Worm (Caenorhabditis elegans) whole organism, mixed stage, embryonic: ENCODE data around the gene egl-2.

ENCODE experiments used
- M03D4.4 ChIP-seq: sonication (generic microtip); optimal IDR thresholded peaks from 2 replicates; lab custom pipeline; 2017; ENCODE audit warnings: mild to moderate bottlenecking, missing genetic modification characterization, missing compliant biosample characterization
- hlh-1 ChIP-seq: fragments of 150-350 bp; optimal IDR thresholded peaks from 2 replicates; lab custom pipeline; 2014; ENCODE audit warnings: missing biosample characterization, missing genetic modification reagents, missing genetic modification characterization
- mab-5 ChIP-seq: fragments of 150-350 bp; optimal IDR thresholded peaks from 2 replicates; lab custom pipeline; 2014; ENCODE audit warnings: missing biosample characterization, missing genetic modification characterization
- nhr-237 ChIP-seq: fragments of 150-350 bp; optimal IDR thresholded peaks from 2 replicates; lab custom pipeline; 2014; ENCODE audit warnings: missing biosample characterization, missing genetic modification characterization
- ztf-11 ChIP-seq: fragments of 150-350 bp; optimal IDR thresholded peaks from 2 replicates; lab custom pipeline; 2014; ENCODE audit warnings: missing biosample characterization, missing genetic modification characterization

DNA sequence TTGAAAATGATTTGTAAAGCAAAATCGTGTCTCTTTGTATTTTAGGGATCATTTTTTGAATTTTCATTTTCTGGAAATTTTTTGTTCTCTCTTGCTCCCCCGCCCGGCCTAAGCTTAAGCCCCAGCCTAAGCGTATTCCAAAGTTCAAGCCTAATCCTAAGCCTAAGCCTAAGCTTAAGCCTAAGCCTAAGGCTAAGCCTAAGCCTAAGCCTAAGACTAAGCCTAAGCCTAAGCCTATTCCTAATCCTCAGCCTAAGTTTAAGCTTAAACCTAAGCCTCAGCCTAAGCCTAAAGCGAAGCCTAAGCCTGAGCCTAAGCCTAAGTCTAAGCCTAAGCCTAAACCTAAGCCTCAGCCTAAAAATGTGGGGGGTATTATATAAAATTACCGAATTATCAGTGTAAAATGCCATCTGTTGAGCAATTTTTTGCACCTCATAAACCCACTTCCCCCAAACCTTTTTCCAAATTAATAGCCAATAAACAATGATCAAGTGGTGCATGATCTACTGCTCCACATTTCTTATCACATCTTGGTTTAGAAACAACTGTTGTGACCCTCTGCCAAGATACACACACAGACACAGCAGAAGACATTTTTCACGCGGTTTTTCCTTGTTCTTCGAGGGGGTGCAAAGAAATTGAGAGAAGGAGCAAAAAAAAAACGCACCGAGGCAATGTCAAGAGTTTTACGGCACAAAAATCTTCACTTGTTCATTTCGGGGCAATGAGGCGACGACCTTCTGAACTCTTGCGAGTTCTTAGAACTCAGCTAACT is 42.3 kb upstream of the egl-2 start:
- TF ChIP-seq mab-5 (tag; lab: Kevin White, UChicago) = no peak
- no peak for TF ChIP-seq M03D4.4 (tag; lab: Kevin White, UChicago)
- no peak for TF ChIP-seq ztf-11 (tag; lab: Kevin White, UChicago)
- TF ChIP-seq hlh-1 (tag; lab: Kevin White, UChicago) = peak; percentile 33
- TF ChIP-seq nhr-237 (tag; lab: Kevin White, UChicago) = no peak
